Worm (Caenorhabditis elegans): ENCODE data around the gene Y39A3A.2.

Y39A3A.2 gene

ce11 chrIII:2013876-2014474 lies 43.5 kb downstream of the Y39A3A.2 start:
- TF ChIP-seq ceh-48 (tag; optimal IDR thresholded peaks at IDR 0.05): peak; percentile 97

- TF ChIP-seq ceh-48 (tag; optimal IDR thresholded peaks at IDR 0.05) (peak; percentile 48), hlh-13 (GFP tag; optimal IDR thresholded peaks at IDR 0.05) (no peak)
These were observed 44.2 kb downstream of the Y39A3A.2 start for ce11 chrIII:2013156-2013854.

DNA sequence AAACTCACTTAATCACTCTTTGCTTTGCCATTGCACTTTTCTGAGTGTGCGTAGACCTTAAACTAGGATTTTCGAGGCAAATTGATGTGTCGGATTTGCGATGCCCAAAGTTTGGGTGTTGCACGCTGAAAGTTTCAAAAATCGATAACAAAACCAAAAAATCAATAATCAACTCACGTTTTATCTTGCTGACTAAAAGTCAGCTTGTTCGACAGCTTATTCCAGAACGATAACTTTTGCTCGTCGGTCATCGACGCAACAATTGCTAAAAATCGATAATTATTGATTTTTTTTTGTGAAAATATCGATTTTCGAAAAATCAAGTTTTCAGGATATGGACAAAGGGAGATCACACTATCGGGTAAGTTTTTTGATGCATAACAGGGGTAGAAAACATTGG lies 44.9 kb downstream of the Y39A3A.2 start:
- TF ChIP-seq ceh-48 (tag; optimal IDR thresholded peaks at IDR 0.05) (peak; percentile 19), ceh-34 (tag; optimal IDR thresholded peaks at IDR 0.05) (no peak)

ce11 chrIII:2008894-2009293 lies 48.6 kb downstream of the Y39A3A.2 start:
- TF ChIP-seq hlh-13 (GFP tag; optimal IDR thresholded peaks at IDR 0.05) (no peak), hlh-15 (tag; optimal IDR thresholded peaks at IDR 0.05) (no peak), sox-4 (tag; optimal IDR thresholded peaks at IDR 0.05) (no peak), hlh-8 (tag; optimal IDR thresholded peaks at IDR 0.05) (no peak), fkh-10 (GFP tag; optimal IDR thresholded peaks at IDR 0.05) (no peak), ets-4 (tag; optimal IDR thresholded peaks at IDR 0.05) (no peak), ztf-16 (tag; optimal IDR thresholded peaks at IDR 0.05) (no peak), ceh-30 (tag; optimal IDR thresholded peaks at IDR 0.05) (no peak), ceh-45 (GFP tag; IDR thresholded peaks at IDR 0.05) (no peak)

ce11 chrIII:2008334-2008733 lies 49.1 kb downstream of the Y39A3A.2 start:
- TF ChIP-seq pha-2 (tag; optimal IDR thresholded peaks at IDR 0.05) (no peak), ceh-18 (tag; optimal IDR thresholded peaks at IDR 0.05) (no peak), ceh-24 (tag; optimal IDR thresholded peaks at IDR 0.05) (no peak), C08G9.2 (tag; optimal IDR thresholded peaks at IDR 0.05) (no peak), madf-2 (tag; optimal IDR thresholded peaks at IDR 0.05) (no peak), hlh-15 (tag; optimal IDR thresholded peaks at IDR 0.05) (no peak), ets-4 (tag; optimal IDR thresholded peaks at IDR 0.05) (no peak), pha-4 (tag; optimal IDR thresholded peaks at IDR 0.05) (no peak), Y22D7AL.16 (tag; optimal IDR thresholded peaks at IDR 0.05) (no peak), T23F11.4 (GFP tag; optimal IDR thresholded peaks at IDR 0.05) (no peak), K09A11.1 (tag; optimal IDR thresholded peaks at IDR 0.05; ENCODE audit: insufficient read depth) (no peak), tbx-7 (tag; optimal IDR thresholded peaks at IDR 0.05) (no peak), ceh-14 (tag; optimal IDR thresholded peaks at IDR 0.05) (no peak), ceh-22 (tag; optimal IDR thresholded peaks at IDR 0.05) (no peak), pat-9 (tag; optimal IDR thresholded peaks at IDR 0.05) (no peak)

- TF ChIP-seq C08G9.2 (tag; optimal IDR thresholded peaks at IDR 0.05) (no peak), ceh-48 (tag; optimal IDR thresholded peaks at IDR 0.05) (peak; percentile 15)
These were observed 50.5 kb downstream of the Y39A3A.2 start for ce11 chrIII:2006937-2007336.

Measured in whole organism, late embryonic.